Worm (Caenorhabditis elegans): ENCODE data around the gene fkh-9.

Gene fkh-9

ce11 chrX:3788483-3788882, 38.3 kb downstream of the fkh-9 start:
- TF ChIP-seq dao-5 (tag; optimal IDR thresholded peaks at IDR 0.05) (no peak), him-1 (tag; optimal IDR thresholded peaks at IDR 0.05) (no peak), W03F9.2 (tag; optimal IDR thresholded peaks at IDR 0.05) (no peak)

ce11 chrX:3787431-3788076, 39.2 kb downstream of the fkh-9 start, which contains the start of gene pmpl-1:
pmpl-1 (plus strand) TSS chrX:3788026.
- TF ChIP-seq him-1 (tag; optimal IDR thresholded peaks at IDR 0.05) (no peak), dao-5 (tag; optimal IDR thresholded peaks at IDR 0.05) (no peak), W03F9.2 (tag; optimal IDR thresholded peaks at IDR 0.05) (no peak)

ce11 chrX:3785111-3785808, 41.5 kb downstream of the fkh-9 start:
- no peak for TF ChIP-seq W03F9.2 (tag; optimal IDR thresholded peaks at IDR 0.05)
- no peak for TF ChIP-seq dao-5 (tag; optimal IDR thresholded peaks at IDR 0.05)
- TF ChIP-seq him-1 (tag; optimal IDR thresholded peaks at IDR 0.05): no peak

- TF ChIP-seq dao-5 (tag; optimal IDR thresholded peaks at IDR 0.05): no peak
- TF ChIP-seq him-1 (tag; optimal IDR thresholded peaks at IDR 0.05): no peak
- TF ChIP-seq W03F9.2 (tag; optimal IDR thresholded peaks at IDR 0.05): no peak
Measured at ce11 chrX:3783659-3784058, 43.1 kb downstream of the fkh-9 start.

- no peak for TF ChIP-seq him-1 (tag; optimal IDR thresholded peaks at IDR 0.05)
- TF ChIP-seq W03F9.2 (tag; optimal IDR thresholded peaks at IDR 0.05): no peak
- no peak for TF ChIP-seq dao-5 (tag; optimal IDR thresholded peaks at IDR 0.05)
Measured at ce11 chrX:3781040-3781439, 45.7 kb downstream of the fkh-9 start, which contains the start of gene marg-1. marg-1 (minus strand) TSS chrX:3781140.

ce11 chrX:3773233-3773632, 53.5 kb downstream of the fkh-9 start:
- no peak for TF ChIP-seq him-1 (tag; optimal IDR thresholded peaks at IDR 0.05)
- TF ChIP-seq dao-5 (tag; optimal IDR thresholded peaks at IDR 0.05): no peak
- no peak for TF ChIP-seq W03F9.2 (tag; optimal IDR thresholded peaks at IDR 0.05)

ce11 chrX:3772405-3772804, 54.4 kb downstream of the fkh-9 start, which contains the start of gene F47B7.2:
F47B7.2 (plus strand) TSS chrX:3772762.
- TF ChIP-seq W03F9.2 (tag; optimal IDR thresholded peaks at IDR 0.05): no peak
- no peak for TF ChIP-seq dao-5 (tag; optimal IDR thresholded peaks at IDR 0.05)
- no peak for TF ChIP-seq him-1 (tag; optimal IDR thresholded peaks at IDR 0.05)

- TF ChIP-seq dao-5 (tag; optimal IDR thresholded peaks at IDR 0.05) (no peak), him-1 (tag; optimal IDR thresholded peaks at IDR 0.05) (no peak), W03F9.2 (tag; optimal IDR thresholded peaks at IDR 0.05) (no peak)
Measured at ce11 chrX:3768717-3769116, 58.0 kb downstream of the fkh-9 start, which contains the start of gene F47B7.5. F47B7.5 (minus strand) TSS chrX:3768817.

Data from whole organism, L4/young adult.